Worm (Caenorhabditis elegans): Measurements from ENCODE around the gene ccm-2.
A peak's percentile ranks its signal among the peaks of the same experiment; 100 is the strongest.

DNA sequence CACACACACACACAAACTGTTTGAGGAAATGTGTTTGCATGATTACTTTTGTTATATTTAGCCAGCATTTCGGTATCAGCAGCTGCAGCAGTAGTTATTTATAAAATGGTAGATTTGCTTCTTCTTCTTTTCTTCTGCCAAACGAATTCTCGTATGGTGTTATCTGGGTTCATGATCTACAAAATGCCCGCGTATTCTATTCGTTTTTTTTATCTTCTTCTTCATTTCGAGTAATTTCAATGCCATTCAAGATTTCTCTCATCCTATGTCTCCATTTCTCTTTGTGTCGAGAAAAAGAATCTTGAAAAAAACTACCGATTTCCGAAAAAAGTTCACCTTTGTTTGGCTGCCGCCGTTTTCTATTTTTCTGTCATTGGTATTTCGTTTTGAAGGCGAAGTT is 34.6 kb downstream of the ccm-2 start:
- TF ChIP-seq skn-1 (tag; optimal IDR thresholded peaks at IDR 0.05) (no peak), nhr-237 (tag; optimal IDR thresholded peaks at IDR 0.05) (no peak), ets-5 (GFP tag; IDR thresholded peaks at IDR 0.05) (no peak), unc-130 (tag; optimal IDR thresholded peaks at IDR 0.05) (no peak), nhr-28 (tag; optimal IDR thresholded peaks at IDR 0.05) (no peak), elt-3 (tag; optimal IDR thresholded peaks at IDR 0.05) (peak in 1 of 6 experiments; percentile 3), egl-27 (tag; optimal IDR thresholded peaks at IDR 0.05) (no peak), nhr-12 (tag; optimal IDR thresholded peaks at IDR 0.05) (no peak), mdl-1 (tag; optimal IDR thresholded peaks at IDR 0.05) (no peak), unc-62 (GFP tag; optimal IDR thresholded peaks at IDR 0.05) (no peak)

Data from whole organism, L1 larva.